Worm (Caenorhabditis elegans): ENCODE data around the gene cest-9.1.

- TF ChIP-seq unc-55 (GFP tag; optimal IDR thresholded peaks at IDR 0.05) (no peak), rnt-1 (tag; optimal IDR thresholded peaks at IDR 0.05) (no peak), ceh-45 (GFP tag; IDR thresholded peaks at IDR 0.05) (no peak), C08G9.2 (tag; optimal IDR thresholded peaks at IDR 0.05) (no peak), pat-9 (tag; optimal IDR thresholded peaks at IDR 0.05) (no peak), nhr-11 (tag; optimal IDR thresholded peaks at IDR 0.05) (no peak), K09A11.1 (tag; optimal IDR thresholded peaks at IDR 0.05; ENCODE audit: insufficient read depth) (no peak), Y22D7AL.16 (tag; optimal IDR thresholded peaks at IDR 0.05) (no peak), F13H6.1 (tag; optimal IDR thresholded peaks at IDR 0.05) (no peak), ceh-18 (tag; optimal IDR thresholded peaks at IDR 0.05) (no peak), T23F11.4 (GFP tag; optimal IDR thresholded peaks at IDR 0.05) (no peak), fkh-10 (GFP tag; optimal IDR thresholded peaks at IDR 0.05) (no peak), pha-4 (tag; optimal IDR thresholded peaks at IDR 0.05) (no peak), nfya-1 (tag; optimal IDR thresholded peaks at IDR 0.05) (no peak)
Observed at ce11 chrX:12252189-12252588, 26.2 kb downstream of the cest-9.1 start.
